Worm (Caenorhabditis elegans) whole organism, young adult: ENCODE data around the gene EGAP9.3.

Experiments
- B0261.1 ChIP-seq: sonication (generic microtip); optimal IDR thresholded peaks from 2 replicates; lab custom pipeline; 2016; ENCODE audit warnings: mild to moderate bottlenecking, missing genetic modification characterization, moderate library complexity, missing compliant biosample characterization
- B0336.3 ChIP-seq: fragments of 200-800 bp; sonication (Bioruptor generic); IDR thresholded peaks from 2 replicates; pipeline ENCODE4 v1.3.6; 2022; ENCODE audit warnings: missing genetic modification characterization, missing compliant biosample characterization
- F39B2.1 ChIP-seq: fragments of 200-800 bp; sonication (Bioruptor generic); IDR thresholded peaks from 2 replicates; pipeline ENCODE4 v1.3.6; 2022; ENCODE audit warnings: missing genetic modification reagents, missing genetic modification characterization, missing compliant biosample characterization
- Y56A3A.18 ChIP-seq: fragments of 200-800 bp; sonication (Bioruptor generic); IDR thresholded peaks from 2 replicates; pipeline ENCODE4 v1.3.6; 2022; ENCODE audit warnings: missing genetic modification reagents, missing genetic modification characterization, missing compliant biosample characterization
- ama-1 ChIP-seq, 3 experiments: fragments of 150-350 bp in 1 of 3; sonication (generic microtip) in 2 of 3; optimal IDR thresholded peaks; 2 replicates each; lab custom pipeline; 2014 to 2018; ENCODE audit warnings: missing biosample characterization in 2 of 3, missing genetic modification characterization in 2 of 3, missing genetic modification reagents in 2 of 3
- aptf-2 ChIP-seq: fragments of 200-800 bp; sonication (Bioruptor generic); conservative IDR thresholded peaks from 2 replicates; pipeline ENCODE4 v1.3.6; 2022; ENCODE audit warnings: missing genetic modification reagents, missing genetic modification characterization, missing compliant biosample characterization
- atf-7 ChIP-seq: sonication (generic microtip); optimal IDR thresholded peaks from 2 replicates; lab custom pipeline; 2017; ENCODE audit warnings: mild to moderate bottlenecking, missing genetic modification characterization, missing compliant biosample characterization
- attf-6 ChIP-seq: fragments of 200-800 bp; sonication (Bioruptor generic); IDR thresholded peaks from 2 replicates; pipeline ENCODE4 v1.3.6; 2022; ENCODE audit warnings: missing genetic modification reagents, missing genetic modification characterization, missing compliant biosample characterization
- cebp-1 ChIP-seq, 2 experiments: fragments of 200-800 bp in 1 of 2; sonication (Bioruptor generic) in 1 of 2; sonication (generic microtip) in 1 of 2; IDR thresholded peaks in 1 of 2; optimal IDR thresholded peaks in 1 of 2; 2 replicates each; pipeline versions ENCODE4 v1.3.6 to Lab custom; 2017 to 2022; ENCODE audit warnings: missing compliant biosample characterization in 2 of 2, missing genetic modification characterization in 2 of 2, mild to moderate bottlenecking in 1 of 2, missing genetic modification reagents in 1 of 2, moderate library complexity in 1 of 2
- cebp-2 ChIP-seq: fragments of 200-800 bp; sonication (Bioruptor generic); IDR thresholded peaks from 2 replicates; pipeline ENCODE4 v1.3.6; 2022; ENCODE audit warnings: missing genetic modification characterization, missing compliant biosample characterization
- ceh-100 ChIP-seq: fragments of 200-800 bp; sonication (Bioruptor generic); IDR thresholded peaks from 2 replicates; pipeline ENCODE4 v1.3.6; 2022; ENCODE audit warnings: missing genetic modification reagents, missing genetic modification characterization, missing compliant biosample characterization
- ceh-27 ChIP-seq: fragments of 200-800 bp; sonication (Bioruptor generic); optimal IDR thresholded peaks from 2 replicates; lab custom pipeline; 2018; ENCODE audit warnings: mild to moderate bottlenecking, missing genetic modification characterization, moderate library complexity, missing compliant biosample characterization
- ceh-40 ChIP-seq: fragments of 200-800 bp; sonication (Bioruptor generic); IDR thresholded peaks from 2 replicates; pipeline ENCODE4 v1.3.6; 2022; ENCODE audit warnings: missing genetic modification characterization, missing compliant biosample characterization
- die-1 ChIP-seq: sonication (generic microtip); optimal IDR thresholded peaks from 2 replicates; lab custom pipeline; 2016; ENCODE audit warnings: missing genotype, mild to moderate bottlenecking, missing genetic modification characterization, missing compliant biosample characterization
- efl-1 ChIP-seq: fragments of 150-350 bp; optimal IDR thresholded peaks from 2 replicates; lab custom pipeline; 2014; ENCODE audit warnings: missing biosample characterization, missing genetic modification reagents, missing genetic modification characterization
- egl-18 ChIP-seq: fragments of 200-800 bp; sonication (Bioruptor generic); IDR thresholded peaks from 2 replicates; pipeline ENCODE4 v1.3.6; 2022; ENCODE audit warnings: missing genetic modification reagents, missing genetic modification characterization, missing compliant biosample characterization
- egl-44 ChIP-seq: fragments of 200-800 bp; sonication (Bioruptor generic); IDR thresholded peaks from 2 replicates; pipeline ENCODE4 v1.3.6; 2022; ENCODE audit warnings: missing genetic modification reagents, missing genetic modification characterization, missing compliant biosample characterization
- hlh-26 ChIP-seq: fragments of 200-800 bp; sonication (Bioruptor generic); conservative IDR thresholded peaks from 2 replicates; pipeline ENCODE4 v1.3.6; 2022; ENCODE audit warnings: missing genetic modification reagents, missing genetic modification characterization, missing compliant biosample characterization
- let-526 ChIP-seq: fragments of 200-800 bp; sonication (Bioruptor generic); IDR thresholded peaks from 2 replicates; pipeline ENCODE4 v1.3.6; 2022; ENCODE audit warnings: missing genetic modification reagents, missing genetic modification characterization, missing compliant biosample characterization
- lin-26 ChIP-seq: fragments of 200-800 bp; sonication (Bioruptor generic); IDR thresholded peaks from 2 replicates; pipeline ENCODE4 v1.3.6; 2022; ENCODE audit warnings: missing genetic modification reagents, missing genetic modification characterization, missing compliant biosample characterization
- lin-35 ChIP-seq, 3 experiments: fragments of 150-350 bp in 2 of 3; sonication (generic microtip) in 1 of 3; optimal IDR thresholded peaks; 2 replicates each; lab custom pipeline; 2014 to 2018; ENCODE audit warnings: missing biosample characterization in 3 of 3, missing genetic modification characterization in 3 of 3, missing genetic modification reagents in 3 of 3
- lin-54 ChIP-seq: fragments of 200-800 bp; sonication (Bioruptor generic); optimal IDR thresholded peaks from 2 replicates; lab custom pipeline; 2018; ENCODE audit warnings: mild to moderate bottlenecking, missing genetic modification characterization, missing compliant biosample characterization
- lsl-1 ChIP-seq: fragments of 200-800 bp; sonication (Bioruptor generic); optimal IDR thresholded peaks from 2 replicates; lab custom pipeline; 2018; ENCODE audit warnings: mild to moderate bottlenecking, missing genetic modification characterization, moderate library complexity, missing compliant biosample characterization
- lsy-27 ChIP-seq: sonication (generic microtip); optimal IDR thresholded peaks from 2 replicates; lab custom pipeline; 2017; ENCODE audit warnings: missing genetic modification characterization, mild to moderate bottlenecking, missing compliant biosample characterization, antibody characterized with exemption, missing genotype, borderline replicate concordance; ENCODE audit not compliant: insufficient read depth
- madf-3 ChIP-seq: fragments of 200-800 bp; sonication (Bioruptor generic); IDR thresholded peaks from 2 replicates; pipeline ENCODE4 v1.3.6; 2022; ENCODE audit warnings: missing genetic modification reagents, missing genetic modification characterization, missing compliant biosample characterization
- madf-6 ChIP-seq: fragments of 200-800 bp; sonication (Bioruptor generic); IDR thresholded peaks from 2 replicates; pipeline ENCODE4 v1.3.6; 2022; ENCODE audit warnings: missing genetic modification reagents, missing genetic modification characterization, missing compliant biosample characterization
- mcd-1 ChIP-seq: fragments of 200-800 bp; sonication (Bioruptor generic); IDR thresholded peaks from 2 replicates; pipeline ENCODE4 v1.3.6; 2022; ENCODE audit warnings: missing genetic modification reagents, missing genetic modification characterization, missing compliant biosample characterization
- mel-28 ChIP-seq: sonication (generic microtip); optimal IDR thresholded peaks from 2 replicates; lab custom pipeline; 2016; ENCODE audit warnings: borderline replicate concordance, mild to moderate bottlenecking, missing genetic modification characterization, missing compliant biosample characterization
- mxl-1 ChIP-seq: sonication (generic microtip); optimal IDR thresholded peaks from 2 replicates; lab custom pipeline; 2016; ENCODE audit warnings: missing genetic modification characterization, missing compliant biosample characterization
- nfya-2 ChIP-seq: fragments of 200-800 bp; sonication (Bioruptor generic); IDR thresholded peaks from 2 replicates; pipeline ENCODE4 v1.3.6; 2022; ENCODE audit warnings: missing genetic modification reagents, missing genetic modification characterization, missing compliant biosample characterization
- nfyb-1 ChIP-seq: fragments of 200-800 bp; sonication (Bioruptor generic); IDR thresholded peaks from 2 replicates; pipeline ENCODE4 v1.3.6; 2022; ENCODE audit warnings: missing genetic modification reagents, missing genetic modification characterization, missing compliant biosample characterization
- nhr-80 ChIP-seq: sonication (generic microtip); optimal IDR thresholded peaks from 2 replicates; lab custom pipeline; 2016; ENCODE audit warnings: missing genetic modification characterization, missing compliant biosample characterization
- snpc-4 ChIP-seq, 5 experiments: fragments of 150-350 bp in 1 of 5; sonication (generic microtip) in 4 of 5; optimal IDR thresholded peaks; 2 replicates each; lab custom pipeline; 2014 to 2018; ENCODE audit warnings: missing genetic modification characterization in 5 of 5, missing biosample characterization in 3 of 5, antibody characterized with exemption in 2 of 5, mild to moderate bottlenecking in 2 of 5, missing compliant biosample characterization in 2 of 5, missing genotype in 2 of 5, moderate library complexity in 2 of 5, missing genetic modification reagents in 1 of 5
- sptf-2 ChIP-seq: fragments of 200-800 bp; sonication (Bioruptor generic); optimal IDR thresholded peaks from 2 replicates; lab custom pipeline; 2018; ENCODE audit warnings: mild to moderate bottlenecking, missing genetic modification characterization, missing compliant biosample characterization
- xnd-1 ChIP-seq: sonication (generic microtip); optimal IDR thresholded peaks from 2 replicates; lab custom pipeline; 2016; ENCODE audit warnings: missing genotype, missing genetic modification reagents, missing genetic modification characterization, missing compliant biosample characterization
- zfh-2 ChIP-seq: fragments of 200-800 bp; sonication (Bioruptor generic); conservative IDR thresholded peaks from 2 replicates; pipeline ENCODE4 v1.3.6; 2022; ENCODE audit warnings: missing genetic modification reagents, missing genetic modification characterization, missing compliant biosample characterization
- zim-3 ChIP-seq: sonication (generic microtip); optimal IDR thresholded peaks from 2 replicates; lab custom pipeline; 2017; ENCODE audit warnings: mild to moderate bottlenecking, missing genetic modification characterization, moderate library complexity, missing compliant biosample characterization
- ztf-22 ChIP-seq: fragments of 200-800 bp; sonication (Bioruptor generic); optimal IDR thresholded peaks from 2 replicates; lab custom pipeline; 2018; ENCODE audit warnings: mild to moderate bottlenecking, missing genetic modification characterization, moderate library complexity, missing compliant biosample characterization
- ztf-26 ChIP-seq: sonication (generic microtip); optimal IDR thresholded peaks from 2 replicates; lab custom pipeline; 2017; ENCODE audit warnings: missing genetic modification characterization, missing compliant biosample characterization
- ztf-28 ChIP-seq: fragments of 200-800 bp; sonication (Bioruptor generic); IDR thresholded peaks from 2 replicates; pipeline ENCODE4 v1.3.6; 2022; ENCODE audit warnings: missing genetic modification reagents, missing genetic modification characterization, missing compliant biosample characterization

Gene EGAP9.3

ce11 chrV:6546450-6547171, 33.3 kb downstream of the EGAP9.3 start, which contains the start of gene dre-1:
TSS of gene dre-1 (minus strand) at chrV:6546500.
- TF ChIP-seq mel-28 (tag; lab: Kevin White, UChicago) (no peak), ztf-26 (tag; lab: Kevin White, UChicago) (no peak), ceh-40 (GFP tag; lab: Robert Waterston, UW) (no peak), nhr-80 (tag; lab: Kevin White, UChicago) (peak; percentile 48), snpc-4 (GFP tag; optimal IDR thresholded peaks at IDR 0.05; lab: Kevin White, UChicago) (no peak), snpc-4 (tag; optimal IDR thresholded peaks at IDR 0.05; lab: Kevin White, UChicago) (no peak), F39B2.1 (no peak), ztf-22 (no peak)

ce11 chrV:6544999-6545398, 34.9 kb downstream of the EGAP9.3 start:
- no peak for TF ChIP-seq ceh-100 (GFP tag; lab: Robert Waterston, UW)
- TF ChIP-seq aptf-2 (GFP tag; lab: Robert Waterston, UW): no peak
- TF ChIP-seq ceh-40 (GFP tag; lab: Robert Waterston, UW): no peak
- no peak for TF ChIP-seq ztf-28 (GFP tag; lab: Robert Waterston, UW)
- no peak for TF ChIP-seq lsy-27 (tag; lab: Kevin White, UChicago)
- TF ChIP-seq xnd-1 (tag; lab: Kevin White, UChicago): no peak
- TF ChIP-seq lin-54 (GFP tag; lab: Kevin White, UChicago): no peak
- no peak for TF ChIP-seq hlh-26 (GFP tag; lab: Robert Waterston, UW)
- no peak for TF ChIP-seq madf-3
- TF ChIP-seq, all 124 proteins: peak for 0

ce11 chrV:6541875-6542274, 38.0 kb downstream of the EGAP9.3 start:
- TF ChIP-seq madf-6 (GFP tag; lab: Robert Waterston, UW): 0 out of 2 replicates have a peak, but pooled peaks have one; percentile 13
- TF ChIP-seq aptf-2 (GFP tag; lab: Robert Waterston, UW): no peak
- no peak for TF ChIP-seq B0336.3 (GFP tag; lab: Robert Waterston, UW)
- TF ChIP-seq cebp-1 (GFP tag; IDR thresholded peaks at IDR 0.05; lab: Robert Waterston, UW): no peak
- peak; percentile 15 for TF ChIP-seq cebp-1 (tag; optimal IDR thresholded peaks at IDR 0.05; lab: Kevin White, UChicago)
- no peak for TF ChIP-seq ceh-40 (GFP tag; lab: Robert Waterston, UW)
- TF ChIP-seq mel-28 (tag; lab: Kevin White, UChicago): no peak
- TF ChIP-seq die-1: peak; percentile 30
- peak; percentile 26; the same call in 1 of the 2 replicates for TF ChIP-seq lin-26 (GFP tag; lab: Robert Waterston, UW)
- TF ChIP-seq mxl-1 (tag; lab: Kevin White, UChicago): no peak
- no peak for TF ChIP-seq zim-3 (tag; lab: Kevin White, UChicago)
- TF ChIP-seq attf-6 (GFP tag; lab: Robert Waterston, UW): no peak
- peak; percentile 5 for TF ChIP-seq ztf-26 (tag; lab: Kevin White, UChicago)
- TF ChIP-seq mcd-1: 0 out of 2 replicates have a peak, but pooled peaks have one; percentile 31
- no peak for TF ChIP-seq efl-1 (GFP tag; lab: Kevin White, UChicago)
- no peak for TF ChIP-seq egl-18 (GFP tag; lab: Robert Waterston, UW)
- TF ChIP-seq zfh-2 (GFP tag; lab: Robert Waterston, UW): peak; percentile 85
- TF ChIP-seq ceh-27 (GFP tag; lab: Kevin White, UChicago): peak; percentile 14
- TF ChIP-seq atf-7 (tag; lab: Kevin White, UChicago): peak; percentile 0

- no peak for TF ChIP-seq lin-35 (GFP tag; optimal IDR thresholded peaks at IDR 0.05; lab: Kevin White, UChicago)
- no peak for TF ChIP-seq ama-1 (optimal IDR thresholded peaks at IDR 0.05; lab: Kevin White, UChicago)
- no peak for TF ChIP-seq ama-1 (GFP tag; optimal IDR thresholded peaks at IDR 0.05; lab: Kevin White, UChicago)
- TF ChIP-seq let-526 (GFP tag; lab: Robert Waterston, UW): no peak
- TF ChIP-seq cebp-2: no peak
- 0 out of 2 replicates have a peak, but pooled peaks have one; percentile 42 for TF ChIP-seq nfyb-1 (GFP tag; lab: Robert Waterston, UW)
- TF ChIP-seq sptf-2 (GFP tag; lab: Kevin White, UChicago): no peak
- TF ChIP-seq nfya-2 (GFP tag; lab: Robert Waterston, UW): no peak
- TF ChIP-seq B0261.1 (tag; lab: Kevin White, UChicago): no peak
- TF ChIP-seq egl-44: 0 out of 2 replicates have a peak, but pooled peaks have one; percentile 28
- no peak for TF ChIP-seq lsl-1 (GFP tag; lab: Kevin White, UChicago)
- TF ChIP-seq cebp-1 (GFP tag; IDR thresholded peaks at IDR 0.05; lab: Robert Waterston, UW): no peak
- peak; percentile 24 for TF ChIP-seq cebp-1 (tag; optimal IDR thresholded peaks at IDR 0.05; lab: Kevin White, UChicago)
- TF ChIP-seq Y56A3A.18: no peak
Measured at ce11 chrV:6538323-6538722, 41.6 kb downstream of the EGAP9.3 start.
